Worm (Caenorhabditis elegans): ENCODE results near the gene K02A6.2.

DNA sequence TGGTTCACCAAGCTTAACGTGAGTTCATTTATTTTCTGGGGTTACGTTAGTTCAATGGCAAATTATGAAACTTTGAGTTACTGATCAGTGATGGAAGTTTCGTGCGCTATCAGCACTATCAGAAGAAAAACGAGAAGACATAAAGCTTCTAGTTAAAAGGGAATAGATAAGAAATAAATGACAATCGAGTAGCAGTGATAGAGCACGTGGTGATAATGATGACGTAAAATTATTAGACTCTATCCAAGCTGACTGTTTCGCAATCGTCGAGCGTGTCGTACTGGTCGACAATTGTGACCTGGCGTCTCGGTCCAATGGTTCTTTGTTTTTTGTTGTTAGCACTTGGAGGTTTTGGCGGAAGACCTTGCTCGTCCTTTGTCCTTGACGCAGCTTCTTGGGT lies 18.3 kb upstream of the K02A6.2 start:
- TF ChIP-seq ama-1 (optimal IDR thresholded peaks at IDR 0.05) (no peak), ceh-82 (tag; optimal IDR thresholded peaks at IDR 0.05) (no peak), aha-1 (tag; optimal IDR thresholded peaks at IDR 0.05) (no peak), pqm-1 (tag; optimal IDR thresholded peaks at IDR 0.05) (peak; percentile 61), skn-1 (tag; optimal IDR thresholded peaks at IDR 0.05) (no peak)

All from whole organism, L1 larva.